Fruit fly (Drosophila melanogaster): ENCODE data around the gene dysf.

DNA sequence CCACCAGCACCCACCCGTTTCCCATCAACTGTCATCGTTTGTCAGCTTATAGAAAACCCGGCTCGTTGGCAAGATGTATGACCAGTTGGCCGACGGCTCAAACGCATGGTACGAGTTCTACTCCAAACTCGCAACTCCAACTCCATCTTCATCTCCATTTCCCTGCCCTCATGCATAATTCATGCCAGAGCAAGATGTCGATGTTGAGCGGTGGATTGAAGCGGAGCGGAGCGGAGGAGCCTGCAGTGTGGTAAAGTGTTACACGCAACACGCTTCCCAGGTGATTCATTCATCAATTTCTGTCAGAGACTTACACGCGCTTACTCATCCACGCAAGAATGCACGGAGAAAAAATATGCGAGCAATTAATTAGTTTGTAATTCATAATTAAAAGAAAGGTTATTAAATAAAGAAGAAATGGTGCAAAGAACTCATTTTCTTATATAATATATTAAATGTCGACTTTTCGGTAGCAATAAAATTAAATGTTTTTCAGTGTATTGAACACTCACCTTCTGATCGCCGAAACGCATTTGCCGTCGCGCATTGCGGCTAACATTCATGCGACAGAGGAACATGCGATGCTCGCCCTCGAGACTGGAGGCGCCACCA lies 17.0 kb downstream of the dysf start:
- TF ChIP-seq CG8478 (optimal IDR thresholded peaks at IDR 0.05) = no peak
- no peak for TF ChIP-seq CTCF (optimal IDR thresholded peaks at IDR 0.05)

Data from S2 (cell line).